Fruit fly (Drosophila melanogaster): Measurements from ENCODE around the gene Ogg1.

Gene Ogg1

dm6 chrX:8661162-8661807 lies 28.8 kb upstream of the Ogg1 start (continued):
- no peak for TF ChIP-seq CG10979 (tag; optimal IDR thresholded peaks at IDR 0.05)
- TF ChIP-seq CG2199 (GFP tag; IDR thresholded peaks at IDR 0.05), result no peak
- no peak for TF ChIP-seq Ssrp (tag; optimal IDR thresholded peaks at IDR 0.05)
- TF ChIP-seq Mad (GFP tag; optimal IDR thresholded peaks at IDR 0.05), result no peak
- TF ChIP-seq CG12942 (GFP tag; optimal IDR thresholded peaks at IDR 0.05), result no peak
- no peak for TF ChIP-seq CG10431 (GFP tag; optimal IDR thresholded peaks at IDR 0.05)
- TF ChIP-seq Oaz (GFP tag; IDR thresholded peaks at IDR 0.05), result no peak
- TF ChIP-seq CG30020 (tag; optimal IDR thresholded peaks at IDR 0.05), result no peak
- TF ChIP-seq otp (GFP tag; IDR thresholded peaks at IDR 0.05), result no peak
- TF ChIP-seq CG17328 (GFP tag; IDR thresholded peaks at IDR 0.05), result no peak
- no peak for TF ChIP-seq CG15073 (GFP tag; optimal IDR thresholded peaks at IDR 0.05)
- no peak for TF ChIP-seq run (tag; optimal IDR thresholded peaks at IDR 0.05)
- TF ChIP-seq CG1832 (GFP tag; optimal IDR thresholded peaks at IDR 0.05), result peak; percentile 43
- no peak for TF ChIP-seq gt (GFP tag; IDR thresholded peaks at IDR 0.05)
- TF ChIP-seq CG14441 (GFP tag; IDR thresholded peaks at IDR 0.05), result no peak
- TF ChIP-seq Hr3 (GFP tag; optimal IDR thresholded peaks at IDR 0.05), result no peak
- no peak for TF ChIP-seq fu2 (GFP tag; optimal IDR thresholded peaks at IDR 0.05)
- no peak for TF ChIP-seq E2f1 (GFP tag; IDR thresholded peaks at IDR 0.05)
- TF ChIP-seq Xrp1 (GFP tag; IDR thresholded peaks at IDR 0.05), result no peak
- no peak for TF ChIP-seq ham (GFP tag; IDR thresholded peaks at IDR 0.05)
- TF ChIP-seq Abd-B (GFP tag; optimal IDR thresholded peaks at IDR 0.05), result no peak
- TF ChIP-seq chm (GFP tag; IDR thresholded peaks at IDR 0.05), result no peak
- no peak for TF ChIP-seq tna (GFP tag; IDR thresholded peaks at IDR 0.05; ENCODE audit: partially characterized antibody)
- no peak for TF ChIP-seq CG14860 (GFP tag; IDR thresholded peaks at IDR 0.05; ENCODE audit: partially characterized antibody)
- no peak for TF ChIP-seq HLHmδ (GFP tag; optimal IDR thresholded peaks at IDR 0.05)
- TF ChIP-seq stwl (tag; optimal IDR thresholded peaks at IDR 0.05), result no peak
- no peak for TF ChIP-seq jigr1 (GFP tag; IDR thresholded peaks at IDR 0.05)
- no peak for TF ChIP-seq salm (tag; optimal IDR thresholded peaks at IDR 0.05)
- peak; percentile 79 for TF ChIP-seq Sry-β (GFP tag; optimal IDR thresholded peaks at IDR 0.05)
- peak; percentile 100 for TF ChIP-seq oc (tag; optimal IDR thresholded peaks at IDR 0.05)
- TF ChIP-seq Rx (GFP tag; IDR thresholded peaks at IDR 0.05), result no peak
- TF ChIP-seq Trl (optimal IDR thresholded peaks at IDR 0.05), result peak in 1 of 2 experiments; percentile 20
- TF ChIP-seq Trl (GFP tag; optimal IDR thresholded peaks at IDR 0.05), result no peak
- TF ChIP-seq tx (GFP tag; optimal IDR thresholded peaks at IDR 0.05), result no peak
- TF ChIP-seq Bteb2 (GFP tag; optimal IDR thresholded peaks at IDR 0.05), result no peak
- no peak for TF ChIP-seq D (optimal IDR thresholded peaks at IDR 0.05)
- TF ChIP-seq D (GFP tag; optimal IDR thresholded peaks at IDR 0.05), result no peak
- no peak for TF ChIP-seq Side (GFP tag; optimal IDR thresholded peaks at IDR 0.05)
- TF ChIP-seq bbx (GFP tag; IDR thresholded peaks at IDR 0.05; ENCODE audit: partially characterized antibody), result no peak
- TF ChIP-seq CG6689 (GFP tag; IDR thresholded peaks at IDR 0.05), result no peak
- TF ChIP-seq nmo (GFP tag; optimal IDR thresholded peaks at IDR 0.05), result no peak
- TF ChIP-seq kni (GFP tag; optimal IDR thresholded peaks at IDR 0.05), result peak; percentile 69
- TF ChIP-seq CG1024 (GFP tag; IDR thresholded peaks at IDR 0.05), result no peak
- TF ChIP-seq CG3726 (GFP tag; IDR thresholded peaks at IDR 0.05), result no peak
- TF ChIP-seq Sin3A (optimal IDR thresholded peaks at IDR 0.05), result no peak
- TF ChIP-seq CG13624 (GFP tag; optimal IDR thresholded peaks at IDR 0.05), result no peak
- no peak for TF ChIP-seq CG18011 (GFP tag; optimal IDR thresholded peaks at IDR 0.05)
- no peak for TF ChIP-seq row (GFP tag; IDR thresholded peaks at IDR 0.05)
- no peak for TF ChIP-seq lmd (GFP tag; IDR thresholded peaks at IDR 0.05)
- TF ChIP-seq CG7271 (tag; optimal IDR thresholded peaks at IDR 0.05), result no peak
- no peak for TF ChIP-seq sima (GFP tag; optimal IDR thresholded peaks at IDR 0.05)
- TF ChIP-seq zfh2 (GFP tag; optimal IDR thresholded peaks at IDR 0.05), result no peak
- TF ChIP-seq kay (GFP tag; optimal IDR thresholded peaks at IDR 0.05), result no peak
